Fruit fly (Drosophila melanogaster) whole organism, wandering third instar larva: ENCODE data around the gene Inx5.

Experiments
- Abd-B ChIP-seq: fragments of >200 bp; optimal IDR thresholded peaks from 2 replicates; lab custom pipeline; 2017; ENCODE audit warnings: missing biosample characterization, missing genetic modification characterization
- Dfd ChIP-seq: fragments of >200 bp; optimal IDR thresholded peaks from 2 replicates; lab custom pipeline; 2017; ENCODE audit warnings: missing biosample characterization, missing genetic modification characterization
- Dif ChIP-seq: fragments of 200-275, 200-300 bp; sonication (Bioruptor generic); optimal IDR thresholded peaks from 2 replicates; lab custom pipeline; 2018; ENCODE audit warnings: missing biosample characterization, missing genetic modification characterization; ENCODE audit not compliant: partially characterized antibody
- HLH106 ChIP-seq: fragments of 200-800 bp; optimal IDR thresholded peaks from 3 replicates; lab custom pipeline; 2019; ENCODE audit warnings: missing biosample characterization, mild to moderate bottlenecking, missing genetic modification characterization, moderate library complexity
- Hr83 ChIP-seq: fragments of 200-300 bp; sonication (Bioruptor generic); optimal IDR thresholded peaks from 2 replicates; lab custom pipeline; 2016; ENCODE audit warnings: missing biosample characterization, mild to moderate bottlenecking, missing genetic modification characterization, moderate library complexity; ENCODE audit not compliant: poor library complexity, severe bottlenecking
- Mio ChIP-seq: sonication (Bioruptor generic); optimal IDR thresholded peaks from 2 replicates; lab custom pipeline; 2016; ENCODE audit warnings: missing biosample characterization, missing genetic modification characterization
- Myc ChIP-seq: fragments of >200 bp; optimal IDR thresholded peaks from 2 replicates; lab custom pipeline; 2017
- N ChIP-seq: fragments of >200 bp; optimal IDR thresholded peaks from 2 replicates; lab custom pipeline; 2018; ENCODE audit warnings: missing biosample characterization, missing external identifiers, missing genetic modification characterization
- Sp1 ChIP-seq: fragments of 200-800 bp; sonication (Bioruptor generic); optimal IDR thresholded peaks from 3 replicates; lab custom pipeline; 2019; ENCODE audit warnings: missing biosample characterization, mild to moderate bottlenecking, missing genetic modification characterization, moderate library complexity
- dmrt93B ChIP-seq: fragments of 200-800 bp; sonication (Bioruptor generic); optimal IDR thresholded peaks from 2 replicates; lab custom pipeline; 2018; ENCODE audit warnings: missing biosample characterization, mild to moderate bottlenecking, missing genetic modification characterization
- dsf ChIP-seq: sonication (Bioruptor generic); optimal IDR thresholded peaks from 2 replicates; lab custom pipeline; 2016; ENCODE audit warnings: missing biosample characterization, missing genetic modification characterization, borderline replicate concordance
- foxo ChIP-seq, 2 experiments: fragments of 200-800 bp; sonication (Bioruptor generic); optimal IDR thresholded peaks; 2 replicates in 1 of 2; 3 replicates in 1 of 2; lab custom pipeline; 2016 to 2017; ENCODE audit warnings: missing biosample characterization in 2 of 2, missing genetic modification characterization in 2 of 2
- h ChIP-seq: fragments of 200-800 bp; sonication (Bioruptor generic); optimal IDR thresholded peaks from 3 replicates; lab custom pipeline; 2016; ENCODE audit warnings: missing biosample characterization, mild to moderate bottlenecking, missing genetic modification characterization
- pan ChIP-seq: fragments of >200 bp; optimal IDR thresholded peaks from 2 replicates; lab custom pipeline; 2017
- psq ChIP-seq: fragments of 200-800 bp; sonication (Bioruptor generic); optimal IDR thresholded peaks from 3 replicates; lab custom pipeline; 2017; ENCODE audit warnings: missing biosample characterization, mild to moderate bottlenecking, missing genetic modification characterization, moderate library complexity
- rgr ChIP-seq: fragments of 200-800 bp; sonication (Bioruptor generic); optimal IDR thresholded peaks from 3 replicates; lab custom pipeline; 2016; ENCODE audit warnings: missing biosample characterization, mild to moderate bottlenecking, missing genetic modification characterization
- tai ChIP-seq: sonication (Bioruptor generic); optimal IDR thresholded peaks from 2 replicates; lab custom pipeline; 2016; ENCODE audit warnings: missing biosample characterization, missing genetic modification characterization
- usp ChIP-seq: fragments of >200 bp; optimal IDR thresholded peaks from 2 replicates; lab custom pipeline; 2017; ENCODE audit warnings: missing biosample characterization, missing genetic modification characterization
- woc ChIP-seq: sonication (Bioruptor generic); optimal IDR thresholded peaks from 2 replicates; lab custom pipeline; 2016; ENCODE audit warnings: missing biosample characterization, mild to moderate bottlenecking, missing genetic modification characterization

The Inx5 gene

DNA sequence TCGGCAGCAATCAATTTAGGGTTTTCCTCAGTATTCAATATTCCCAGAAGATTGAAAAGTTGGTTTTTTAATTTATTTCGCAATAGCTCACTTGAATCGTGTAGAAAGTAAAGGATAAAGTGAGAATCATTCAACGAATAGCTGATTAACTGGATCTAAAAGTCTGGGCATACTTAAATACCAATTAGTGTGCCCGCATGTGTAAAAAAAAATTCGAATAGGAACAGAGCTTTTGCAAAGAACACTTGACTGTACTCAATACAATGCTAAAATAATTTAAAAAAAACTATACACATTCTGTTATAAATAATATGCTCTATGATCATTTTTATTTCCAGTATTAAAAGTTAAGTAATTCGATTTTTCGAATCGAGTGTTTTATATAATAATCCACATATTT lies 46.4 kb downstream of the Inx5 start, which contains the start of gene CG15882:
CG15882 (minus strand) TSS at position 101 of the 400 bp plus-strand sequence.
- TF ChIP-seq foxo (GFP tag; optimal IDR thresholded peaks at IDR 0.05; lab: Kevin White, UChicago) (no peak), Myc (lab: Kevin White, UChicago) (no peak), woc (GFP tag; lab: Kevin White, UChicago) (no peak), tai (GFP tag; lab: Kevin White, UChicago) (no peak), pan (lab: Kevin White, UChicago) (no peak), usp (no peak), Dfd (GFP tag; lab: Kevin White, UChicago) (no peak), Dif (GFP tag; lab: Kevin White, UChicago) (no peak), h (GFP tag; lab: Kevin White, UChicago) (no peak), dmrt93B (GFP tag; lab: Kevin White, UChicago) (no peak), psq (GFP tag; lab: Kevin White, UChicago) (no peak), Mio (GFP tag; lab: Kevin White, UChicago) (no peak), HLH106 (tag; lab: Kevin White, UChicago) (no peak), Sp1 (no peak), dsf (GFP tag; lab: Kevin White, UChicago) (no peak), Abd-B (GFP tag; lab: Kevin White, UChicago) (no peak), N (GFP tag; lab: Kevin White, UChicago) (no peak), Hr83 (GFP tag; lab: Kevin White, UChicago) (no peak)
- TF ChIP-seq, all 38 proteins: peak for 0

DNA sequence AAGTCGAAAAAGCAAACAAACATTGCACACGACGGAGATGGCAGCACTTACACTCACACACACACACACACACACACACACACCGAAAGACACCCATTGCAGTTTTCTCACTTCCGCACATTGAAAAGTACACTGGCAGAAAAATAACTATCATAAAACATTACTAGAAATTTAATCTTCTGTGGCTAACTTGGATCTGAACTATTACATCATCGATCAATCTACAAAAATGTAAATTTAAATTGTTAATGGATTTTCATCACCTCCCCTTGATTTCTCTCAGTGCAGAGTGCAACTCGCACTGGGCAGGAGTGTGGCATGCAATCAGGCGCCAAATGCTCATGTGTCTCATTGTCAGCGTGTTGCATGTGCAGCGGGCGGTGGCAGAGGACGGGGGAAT lies 50.3 kb downstream of the Inx5 start:
- TF ChIP-seq foxo (GFP tag; optimal IDR thresholded peaks at IDR 0.05; lab: Kevin White, UChicago) (peak in 1 of 2 experiments; percentile 4), woc (GFP tag; lab: Kevin White, UChicago) (no peak), rgr (no peak)
